Worm (Caenorhabditis elegans) whole organism, L2 larva: Measurements from ENCODE around the gene Y73C8B.3.

Experiments
- C34F6.9 ChIP-seq: fragments of 150-350 bp; optimal IDR thresholded peaks from 2 replicates; lab custom pipeline; 2014; ENCODE audit warnings: missing biosample characterization, missing genetic modification characterization
- F13H6.1 ChIP-seq: sonication (generic microtip); optimal IDR thresholded peaks from 2 replicates; lab custom pipeline; 2016; ENCODE audit warnings: missing genetic modification characterization, missing compliant biosample characterization
- R02D3.7 ChIP-seq: fragments of 150-350 bp; optimal IDR thresholded peaks from 2 replicates; lab custom pipeline; 2014; ENCODE audit warnings: missing biosample characterization, missing genetic modification characterization
- Y55F3AM.14 ChIP-seq: fragments of 200-800 bp; sonication (Bioruptor generic); optimal IDR thresholded peaks from 2 replicates; lab custom pipeline; 2018; ENCODE audit warnings: mild to moderate bottlenecking, missing genetic modification characterization, missing compliant biosample characterization
- ama-1 ChIP-seq: fragments of 150-350 bp; optimal IDR thresholded peaks from 2 replicates; lab custom pipeline; 2018; ENCODE audit warnings: inconsistent platforms
- blmp-1 ChIP-seq: sonication (generic microtip); optimal IDR thresholded peaks from 2 replicates; lab custom pipeline; 2017; ENCODE audit warnings: missing genetic modification characterization, mild to moderate bottlenecking, missing compliant biosample characterization, antibody characterized with exemption, moderate library complexity; ENCODE audit not compliant: insufficient read depth
- ceh-82 ChIP-seq: fragments of 150-350 bp; optimal IDR thresholded peaks from 2 replicates; lab custom pipeline; 2014; ENCODE audit warnings: missing biosample characterization, missing genetic modification characterization
- dmd-4 ChIP-seq: sonication (generic microtip); optimal IDR thresholded peaks from 2 replicates; lab custom pipeline; 2017; ENCODE audit warnings: missing biosample characterization, missing genetic modification characterization
- egl-27 ChIP-seq: sonication (generic microtip); optimal IDR thresholded peaks from 3 replicates; lab custom pipeline; 2017; ENCODE audit warnings: missing biosample characterization, missing genetic modification reagents, missing genetic modification characterization
- elt-1 ChIP-seq: fragments of 150-350 bp; optimal IDR thresholded peaks from 2 replicates; lab custom pipeline; 2014; ENCODE audit warnings: missing biosample characterization, missing genetic modification characterization
- elt-3 ChIP-seq: sonication (generic microtip); optimal IDR thresholded peaks from 2 replicates; lab custom pipeline; 2017; ENCODE audit warnings: missing biosample characterization, missing genetic modification characterization
- fos-1 ChIP-seq: fragments of 150-350 bp; optimal IDR thresholded peaks from 2 replicates; lab custom pipeline; 2014; ENCODE audit warnings: missing biosample characterization, missing genetic modification characterization
- gmeb-1 ChIP-seq: fragments of 150-350 bp; optimal IDR thresholded peaks from 2 replicates; lab custom pipeline; 2014; ENCODE audit warnings: missing biosample characterization, missing genetic modification characterization
- lin-11 ChIP-seq: fragments of 150-350 bp; sonication (generic microtip); optimal IDR thresholded peaks from 2 replicates; lab custom pipeline; 2014; ENCODE audit warnings: missing biosample characterization, missing genetic modification characterization, inconsistent platforms, mixed read lengths
- lsy-2 ChIP-seq, 2 experiments: fragments of 150-350 bp in 1 of 2; sonication (generic microtip) in 1 of 2; optimal IDR thresholded peaks; 2 replicates each; lab custom pipeline; 2014 to 2017; ENCODE audit warnings: missing biosample characterization in 2 of 2, missing genetic modification characterization in 2 of 2
- mbf-1 ChIP-seq: sonication (generic microtip); optimal IDR thresholded peaks from 2 replicates; lab custom pipeline; 2017; ENCODE audit warnings: missing biosample characterization, missing genetic modification characterization
- mdl-1 ChIP-seq, 2 experiments: fragments of 150-350 bp in 1 of 2; sonication (generic microtip) in 1 of 2; optimal IDR thresholded peaks; 2 replicates each; lab custom pipeline; 2017; ENCODE audit warnings: missing biosample characterization in 2 of 2, missing genetic modification characterization in 2 of 2
- nhr-11 ChIP-seq: fragments of 150-350 bp; optimal IDR thresholded peaks from 2 replicates; lab custom pipeline; 2014; ENCODE audit warnings: missing biosample characterization, missing genetic modification characterization
- nhr-129 ChIP-seq: fragments of 150-350 bp; optimal IDR thresholded peaks from 2 replicates; lab custom pipeline; 2014; ENCODE audit warnings: missing biosample characterization, missing genetic modification characterization
- nhr-21 ChIP-seq: fragments of 150-350 bp; optimal IDR thresholded peaks from 2 replicates; lab custom pipeline; 2014; ENCODE audit warnings: missing biosample characterization, missing genetic modification characterization
- nhr-23 ChIP-seq: fragments of 150-350 bp; optimal IDR thresholded peaks from 2 replicates; lab custom pipeline; 2014; ENCODE audit warnings: missing biosample characterization, missing genetic modification reagents, missing genetic modification characterization
- nhr-237 ChIP-seq: fragments of 150-350 bp; optimal IDR thresholded peaks from 2 replicates; lab custom pipeline; 2014; ENCODE audit warnings: missing biosample characterization, missing genetic modification characterization
- nhr-25 ChIP-seq: fragments of 150-350 bp; sonication (generic microtip); optimal IDR thresholded peaks from 3 replicates; lab custom pipeline; 2014; ENCODE audit warnings: missing biosample characterization, missing genetic modification characterization
- nhr-77 ChIP-seq: fragments of 150-350 bp; optimal IDR thresholded peaks from 2 replicates; lab custom pipeline; 2014; ENCODE audit warnings: missing biosample characterization, missing genetic modification characterization
- peb-1 ChIP-seq: fragments of 150-350 bp; optimal IDR thresholded peaks from 2 replicates; lab custom pipeline; 2014; ENCODE audit warnings: missing biosample characterization, missing genetic modification characterization
- sem-4 ChIP-seq: fragments of 150-350 bp; optimal IDR thresholded peaks from 2 replicates; lab custom pipeline; 2014; ENCODE audit warnings: missing biosample characterization, missing genetic modification reagents, missing genetic modification characterization
- skn-1 ChIP-seq: sonication (generic microtip); optimal IDR thresholded peaks from 2 replicates; lab custom pipeline; 2017; ENCODE audit warnings: missing biosample characterization, missing genetic modification characterization
- sma-3 ChIP-seq: sonication (generic microtip); optimal IDR thresholded peaks from 2 replicates; lab custom pipeline; 2016; ENCODE audit warnings: missing genetic modification reagents, missing genetic modification characterization, missing compliant biosample characterization
- sma-9 ChIP-seq, 2 experiments: fragments of 150-350 bp in 1 of 2; sonication (generic microtip) in 1 of 2; optimal IDR thresholded peaks; 2 replicates each; lab custom pipeline; 2014 to 2016; ENCODE audit warnings: missing genetic modification characterization in 2 of 2, mild to moderate bottlenecking in 1 of 2, missing biosample characterization in 1 of 2, missing compliant biosample characterization in 1 of 2, missing genetic modification reagents in 1 of 2, moderate library complexity in 1 of 2
- snpc-4 ChIP-seq: fragments of 150-350 bp; optimal IDR thresholded peaks from 2 replicates; lab custom pipeline; 2014; ENCODE audit warnings: missing biosample characterization, missing genetic modification characterization
- unc-39 ChIP-seq: fragments of 150-350 bp; optimal IDR thresholded peaks from 2 replicates; lab custom pipeline; 2014; ENCODE audit warnings: missing biosample characterization, missing genetic modification characterization
- unc-55 ChIP-seq: fragments of 150-350 bp; sonication (generic microtip); optimal IDR thresholded peaks from 3 replicates; lab custom pipeline; 2014; ENCODE audit warnings: missing biosample characterization, missing genetic modification reagents, missing genetic modification characterization
- unc-62 ChIP-seq: fragments of 150-350 bp; optimal IDR thresholded peaks from 2 replicates; lab custom pipeline; 2014; ENCODE audit warnings: missing biosample characterization, missing genetic modification reagents, missing genetic modification characterization
- zag-1 ChIP-seq: fragments of 150-350 bp; optimal IDR thresholded peaks from 2 replicates; lab custom pipeline; 2014; ENCODE audit warnings: missing biosample characterization, missing genetic modification characterization
- ztf-1 ChIP-seq: fragments of 200-800 bp; sonication (Bioruptor generic); conservative IDR thresholded peaks from 2 replicates; pipeline ENCODE4 v1.3.6; 2022; ENCODE audit warnings: missing genetic modification characterization, missing compliant biosample characterization

The Y73C8B.3 gene

DNA sequence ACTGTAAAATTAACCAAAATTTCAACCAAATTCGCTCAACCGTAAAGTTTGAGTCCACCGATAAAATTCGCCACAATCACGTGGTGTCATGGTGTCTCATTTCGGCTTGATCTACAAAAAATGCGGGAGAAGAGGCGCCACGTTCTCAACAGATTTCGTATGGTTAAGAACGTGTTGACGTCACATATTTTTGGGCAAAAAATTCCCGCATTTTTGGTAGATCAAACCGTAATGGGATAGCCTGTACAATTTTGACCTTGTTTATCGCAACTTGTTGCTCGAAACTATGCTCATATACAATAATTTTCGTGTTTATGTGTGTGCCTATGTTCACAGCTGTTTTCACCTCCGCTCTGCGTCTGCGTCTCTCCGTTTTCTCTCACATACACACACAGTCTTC lies 15.9 kb upstream of the Y73C8B.3 start:
- TF ChIP-seq elt-3 (no peak), blmp-1 (tag; lab: Kevin White, UChicago) (no peak), sem-4 (tag; lab: Kevin White, UChicago) (no peak), zag-1 (tag; lab: Kevin White, UChicago) (no peak), unc-62 (GFP tag; lab: Kevin White, UChicago) (no peak), nhr-25 (tag; lab: Kevin White, UChicago) (no peak), nhr-237 (tag; lab: Kevin White, UChicago) (no peak), unc-55 (GFP tag; lab: Kevin White, UChicago) (peak; percentile 8)

DNA sequence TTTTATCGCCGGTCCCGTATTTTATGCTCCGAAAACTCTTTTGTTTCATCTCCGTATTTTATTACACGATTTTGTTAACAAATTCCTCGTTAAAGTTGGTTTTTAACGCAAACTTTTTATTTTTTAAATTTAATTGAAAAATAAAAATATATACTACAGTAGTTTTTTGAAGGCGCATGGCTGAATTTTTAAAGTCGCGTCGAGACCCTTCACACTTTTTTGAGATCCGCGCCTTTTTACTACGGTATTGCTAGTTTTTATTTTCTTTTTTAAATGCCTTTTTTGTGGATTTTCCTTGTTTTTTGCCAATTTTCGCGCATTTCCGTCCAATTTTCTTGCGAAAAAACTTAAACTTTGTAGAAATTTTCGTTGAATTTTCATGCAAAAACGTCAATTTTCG lies 11.4 kb upstream of the Y73C8B.3 start:
- TF ChIP-seq mbf-1 (tag; lab: Kevin White, UChicago) (no peak), nhr-237 (tag; lab: Kevin White, UChicago) (no peak), ama-1 (lab: Kevin White, UChicago) (no peak), C34F6.9 (tag; lab: Kevin White, UChicago) (no peak), nhr-77 (no peak), nhr-21 (tag; lab: Kevin White, UChicago) (no peak), peb-1 (no peak), dmd-4 (tag; lab: Kevin White, UChicago) (no peak), unc-39 (tag; lab: Kevin White, UChicago) (no peak), sem-4 (tag; lab: Kevin White, UChicago) (no peak), mdl-1 (tag; optimal IDR thresholded peaks at IDR 0.05; lab: Kevin White, UChicago) (no peak)

DNA sequence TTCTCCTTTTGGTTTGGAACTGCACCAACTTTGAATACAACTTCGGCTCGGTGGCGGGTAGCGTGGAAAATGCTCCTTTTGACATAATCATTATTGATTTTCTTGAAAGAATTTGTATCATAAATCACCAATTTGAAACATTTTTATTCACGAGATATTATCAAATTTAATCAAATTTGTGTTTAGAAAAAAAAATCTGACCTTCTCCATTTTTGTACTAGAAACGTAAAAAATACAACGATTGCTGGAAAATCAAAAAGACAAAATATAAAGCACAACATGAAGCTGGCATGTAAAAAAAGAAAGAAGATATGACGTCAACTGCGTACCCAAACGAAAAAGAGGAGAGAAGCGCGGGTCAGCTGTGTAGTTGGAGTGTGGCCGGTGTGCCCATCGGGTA lies 7.3 kb upstream of the Y73C8B.3 start, which contains the start of gene K08D9.4:
TSS of gene K08D9.4 (minus strand) at position 101 of the 400 bp plus-strand sequence.
- TF ChIP-seq lin-11 (tag; lab: Kevin White, UChicago) (no peak), F13H6.1 (tag; lab: Kevin White, UChicago) (no peak), elt-3 (no peak), sma-3 (GFP tag; lab: Kevin White, UChicago) (no peak), sma-9 (GFP tag; optimal IDR thresholded peaks at IDR 0.05; lab: Kevin White, UChicago) (no peak), sma-9 (tag; optimal IDR thresholded peaks at IDR 0.05; lab: Kevin White, UChicago) (no peak), sem-4 (tag; lab: Kevin White, UChicago) (no peak), skn-1 (no peak), nhr-77 (no peak), zag-1 (tag; lab: Kevin White, UChicago) (no peak), C34F6.9 (tag; lab: Kevin White, UChicago) (no peak), R02D3.7 (tag; lab: Kevin White, UChicago) (no peak), snpc-4 (tag; lab: Kevin White, UChicago) (no peak), ztf-1 (GFP tag; lab: Robert Waterston, UW) (no peak)
- TF ChIP-seq, all 48 proteins: peak for 0

DNA sequence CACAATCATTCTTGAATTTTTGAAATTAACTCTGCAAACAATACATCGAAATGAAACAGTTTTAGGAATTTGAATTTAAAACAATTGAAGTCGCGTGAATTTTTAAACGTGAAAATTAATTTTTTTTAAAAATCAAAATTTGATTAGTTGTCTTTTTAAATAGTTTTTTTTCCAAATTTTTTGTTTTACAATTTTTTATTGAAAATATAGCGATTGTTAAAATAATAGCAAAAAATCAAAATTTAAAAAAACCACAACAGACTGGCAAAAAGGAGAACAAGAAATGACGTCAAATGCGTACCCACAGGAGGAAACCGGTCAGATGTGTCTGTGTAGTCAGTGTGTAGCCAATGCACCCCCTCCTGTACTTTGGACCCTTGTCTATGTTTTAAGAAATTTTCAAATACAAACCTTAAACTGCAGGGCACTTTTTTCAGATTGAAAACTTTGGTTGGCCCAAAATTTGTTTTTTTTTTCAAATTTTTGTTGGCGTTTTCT lies 3.8 kb upstream of the Y73C8B.3 start, which contains the start of the genes Y73C8B.1 and Y73C8B.5:
TSS of gene Y73C8B.1 (minus strand) at position 51 of the 498 bp plus-strand sequence.
TSS of gene Y73C8B.5 (plus strand) at position 437 of the 498 bp plus-strand sequence.
- peak; percentile 47 for TF ChIP-seq nhr-11 (tag; lab: Kevin White, UChicago)
- TF ChIP-seq unc-55 (GFP tag; lab: Kevin White, UChicago): no peak
- no peak for TF ChIP-seq unc-39 (tag; lab: Kevin White, UChicago)
- TF ChIP-seq ama-1 (lab: Kevin White, UChicago): no peak
- peak; percentile 9 for TF ChIP-seq nhr-129 (tag; lab: Kevin White, UChicago)
- TF ChIP-seq egl-27 (tag; lab: Kevin White, UChicago): no peak
- peak; percentile 51 for TF ChIP-seq nhr-25 (tag; lab: Kevin White, UChicago)
- TF ChIP-seq lsy-2 (tag; optimal IDR thresholded peaks at IDR 0.05; lab: Kevin White, UChicago): peak in 1 of 2 experiments; percentile 14
- TF ChIP-seq sem-4 (tag; lab: Kevin White, UChicago): no peak
- TF ChIP-seq snpc-4 (tag; lab: Kevin White, UChicago): no peak
- peak; percentile 8 for TF ChIP-seq F13H6.1 (tag; lab: Kevin White, UChicago)
- TF ChIP-seq sma-9 (GFP tag; optimal IDR thresholded peaks at IDR 0.05; lab: Kevin White, UChicago): peak; percentile 34
- TF ChIP-seq sma-9 (tag; optimal IDR thresholded peaks at IDR 0.05; lab: Kevin White, UChicago): no peak
- TF ChIP-seq R02D3.7 (tag; lab: Kevin White, UChicago): no peak
- TF ChIP-seq gmeb-1 (tag; lab: Kevin White, UChicago): no peak
- TF ChIP-seq dmd-4 (tag; lab: Kevin White, UChicago): no peak
- TF ChIP-seq, all 48 proteins: peak for 6

DNA sequence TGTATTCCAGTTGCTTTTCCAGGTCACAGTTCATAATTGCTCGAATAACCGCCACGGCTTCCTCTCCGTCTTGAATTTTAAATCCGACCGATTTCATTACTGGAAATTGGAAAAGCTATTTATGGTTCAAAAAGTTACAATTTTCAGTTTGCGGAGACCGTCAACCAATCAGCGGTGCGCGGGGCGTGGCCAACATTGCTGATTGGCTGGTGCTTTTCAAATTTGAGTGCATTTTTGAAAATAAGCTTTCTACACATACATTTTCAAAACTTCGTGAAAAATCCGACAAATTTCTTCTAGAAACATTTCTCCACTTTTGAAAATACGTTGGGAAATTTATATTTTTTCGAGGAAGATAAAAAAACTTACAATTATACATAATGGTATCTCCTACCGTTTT lies 2.8 kb upstream of the Y73C8B.3 start:
- TF ChIP-seq unc-55 (GFP tag; lab: Kevin White, UChicago) (no peak), mdl-1 (tag; optimal IDR thresholded peaks at IDR 0.05; lab: Kevin White, UChicago) (no peak), nhr-23 (no peak), fos-1 (tag; lab: Kevin White, UChicago) (no peak), mbf-1 (tag; lab: Kevin White, UChicago) (no peak), unc-62 (GFP tag; lab: Kevin White, UChicago) (no peak), lin-11 (tag; lab: Kevin White, UChicago) (no peak), elt-1 (tag; lab: Kevin White, UChicago) (no peak), ztf-1 (GFP tag; lab: Robert Waterston, UW) (no peak), ama-1 (lab: Kevin White, UChicago) (no peak), Y55F3AM.14 (GFP tag; lab: Kevin White, UChicago) (no peak), ceh-82 (tag; lab: Kevin White, UChicago) (no peak), snpc-4 (tag; lab: Kevin White, UChicago) (no peak), F13H6.1 (tag; lab: Kevin White, UChicago) (no peak), nhr-77 (no peak), R02D3.7 (tag; lab: Kevin White, UChicago) (no peak), unc-39 (tag; lab: Kevin White, UChicago) (no peak), sem-4 (tag; lab: Kevin White, UChicago) (no peak), elt-3 (no peak)
